Worm (Caenorhabditis elegans) whole organism, mixed stage, embryonic: Measurements from ENCODE around the gene btb-4.

Experiments
- M03D4.4 ChIP-seq: sonication (generic microtip); optimal IDR thresholded peaks from 2 replicates; lab custom pipeline; 2017; ENCODE audit warnings: mild to moderate bottlenecking, missing genetic modification characterization, missing compliant biosample characterization
- bed-3 ChIP-seq: fragments of 200-800 bp; sonication (Bioruptor generic); optimal IDR thresholded peaks from 3 replicates; lab custom pipeline; 2018; ENCODE audit warnings: mild to moderate bottlenecking, missing genetic modification characterization, moderate library complexity, missing compliant biosample characterization
- blmp-1 ChIP-seq: fragments of 150-350 bp; optimal IDR thresholded peaks from 2 replicates; lab custom pipeline; 2014; ENCODE audit warnings: missing biosample characterization, missing genetic modification characterization
- ceh-39 ChIP-seq: fragments of 150-350 bp; optimal IDR thresholded peaks from 2 replicates; lab custom pipeline; 2014; ENCODE audit warnings: missing biosample characterization, missing genetic modification characterization
- ceh-43 ChIP-seq: fragments of 200-800 bp; sonication (Bioruptor generic); optimal IDR thresholded peaks from 2 replicates; lab custom pipeline; 2018; ENCODE audit warnings: mild to moderate bottlenecking, missing genetic modification characterization, moderate library complexity, missing compliant biosample characterization
- ceh-83 ChIP-seq: fragments of 200-800 bp; sonication (Bioruptor generic); optimal IDR thresholded peaks from 2 replicates; lab custom pipeline; 2018; ENCODE audit warnings: mild to moderate bottlenecking, missing genetic modification characterization, missing compliant biosample characterization
- ces-1 ChIP-seq: fragments of 150-350 bp; optimal IDR thresholded peaks from 2 replicates; lab custom pipeline; 2014; ENCODE audit warnings: missing biosample characterization, missing genetic modification reagents, missing genetic modification characterization
- cnd-1 ChIP-seq: fragments of 200-800 bp; sonication (Bioruptor generic); optimal IDR thresholded peaks from 2 replicates; lab custom pipeline; 2018; ENCODE audit warnings: mild to moderate bottlenecking, missing genetic modification characterization, missing compliant biosample characterization
- elt-1 ChIP-seq: sonication (generic microtip); optimal IDR thresholded peaks from 2 replicates; lab custom pipeline; 2017; ENCODE audit warnings: missing genetic modification characterization, mild to moderate bottlenecking, missing compliant biosample characterization, antibody characterized with exemption, moderate library complexity, borderline replicate concordance; ENCODE audit not compliant: insufficient read depth
- elt-3 ChIP-seq: fragments of 150-350 bp; optimal IDR thresholded peaks from 2 replicates; lab custom pipeline; 2014; ENCODE audit warnings: missing biosample characterization, missing genetic modification characterization
- flh-1 ChIP-seq: fragments of 200-800 bp; sonication (Bioruptor generic); optimal IDR thresholded peaks from 2 replicates; lab custom pipeline; 2018; ENCODE audit warnings: mild to moderate bottlenecking, missing genetic modification characterization, moderate library complexity, missing compliant biosample characterization
- ham-2 ChIP-seq: fragments of 200-800 bp; sonication (Bioruptor generic); optimal IDR thresholded peaks from 2 replicates; lab custom pipeline; 2018; ENCODE audit warnings: mild to moderate bottlenecking, missing genetic modification characterization, missing compliant biosample characterization
- hlh-1 ChIP-seq: fragments of 150-350 bp; optimal IDR thresholded peaks from 2 replicates; lab custom pipeline; 2014; ENCODE audit warnings: missing biosample characterization, missing genetic modification reagents, missing genetic modification characterization
- lin-13 ChIP-seq: fragments of 150-350 bp; optimal IDR thresholded peaks from 2 replicates; lab custom pipeline; 2014; ENCODE audit warnings: missing biosample characterization, missing genetic modification characterization
- lin-32 ChIP-seq: fragments of 200-800 bp; sonication (Bioruptor generic); optimal IDR thresholded peaks from 2 replicates; lab custom pipeline; 2018; ENCODE audit warnings: mild to moderate bottlenecking, missing genetic modification characterization, missing compliant biosample characterization
- lsy-2 ChIP-seq: fragments of 150-350 bp; optimal IDR thresholded peaks from 2 replicates; lab custom pipeline; 2014; ENCODE audit warnings: missing biosample characterization, missing genetic modification characterization
- mab-5 ChIP-seq: fragments of 150-350 bp; optimal IDR thresholded peaks from 2 replicates; lab custom pipeline; 2014; ENCODE audit warnings: missing biosample characterization, missing genetic modification characterization
- mep-1 ChIP-seq: fragments of 150-350 bp; optimal IDR thresholded peaks from 2 replicates; lab custom pipeline; 2017; ENCODE audit warnings: missing biosample characterization, missing genetic modification reagents, missing genetic modification characterization, inconsistent platforms
- mls-2 ChIP-seq: sonication (generic microtip); optimal IDR thresholded peaks from 2 replicates; lab custom pipeline; 2016; ENCODE audit warnings: mild to moderate bottlenecking, missing genetic modification characterization, moderate library complexity, missing compliant biosample characterization
- nhr-12 ChIP-seq: fragments of 150-350 bp; optimal IDR thresholded peaks from 2 replicates; lab custom pipeline; 2014; ENCODE audit warnings: missing biosample characterization, missing genetic modification characterization
- nhr-2 ChIP-seq: fragments of 150-350 bp; optimal IDR thresholded peaks from 2 replicates; lab custom pipeline; 2014; ENCODE audit warnings: missing biosample characterization, missing genetic modification characterization
- nhr-237 ChIP-seq: fragments of 150-350 bp; optimal IDR thresholded peaks from 2 replicates; lab custom pipeline; 2014; ENCODE audit warnings: missing biosample characterization, missing genetic modification characterization
- nhr-76 ChIP-seq: sonication (generic microtip); optimal IDR thresholded peaks from 2 replicates; lab custom pipeline; 2017; ENCODE audit warnings: missing biosample characterization, missing genetic modification characterization
- pha-4 ChIP-seq: fragments of 150-350 bp; optimal IDR thresholded peaks from 2 replicates; lab custom pipeline; 2018; ENCODE audit warnings: missing biosample characterization, missing genetic modification reagents, missing genetic modification characterization
- sem-2 ChIP-seq: fragments of 200-800 bp; sonication (Bioruptor generic); optimal IDR thresholded peaks from 2 replicates; lab custom pipeline; 2018; ENCODE audit warnings: mild to moderate bottlenecking, missing genetic modification characterization, missing compliant biosample characterization
- snpc-4 ChIP-seq: fragments of 150-350 bp; optimal IDR thresholded peaks from 2 replicates; lab custom pipeline; 2014; ENCODE audit warnings: missing biosample characterization, missing genetic modification characterization
- tbx-8 ChIP-seq: fragments of 200-800 bp; sonication (Bioruptor generic); optimal IDR thresholded peaks from 2 replicates; lab custom pipeline; 2018; ENCODE audit warnings: mild to moderate bottlenecking, missing genetic modification characterization, moderate library complexity, missing compliant biosample characterization
- unc-120 ChIP-seq: sonication (generic microtip); optimal IDR thresholded peaks from 2 replicates; lab custom pipeline; 2017; ENCODE audit warnings: missing genetic modification characterization, missing compliant biosample characterization; ENCODE audit not compliant: poor library complexity, severe bottlenecking
- unc-39 ChIP-seq: fragments of 150-350 bp; optimal IDR thresholded peaks from 2 replicates; lab custom pipeline; 2014; ENCODE audit warnings: missing biosample characterization, missing genetic modification characterization
- unc-62 ChIP-seq: fragments of 150-350 bp; optimal IDR thresholded peaks from 2 replicates; lab custom pipeline; 2014; ENCODE audit warnings: missing biosample characterization, missing genetic modification reagents, missing genetic modification characterization
- zip-8 ChIP-seq: fragments of 150-350 bp; optimal IDR thresholded peaks from 2 replicates; lab custom pipeline; 2014; ENCODE audit warnings: missing biosample characterization, missing genetic modification characterization
- ztf-11 ChIP-seq: fragments of 150-350 bp; optimal IDR thresholded peaks from 2 replicates; lab custom pipeline; 2014; ENCODE audit warnings: missing biosample characterization, missing genetic modification characterization

btb-4 gene

DNA sequence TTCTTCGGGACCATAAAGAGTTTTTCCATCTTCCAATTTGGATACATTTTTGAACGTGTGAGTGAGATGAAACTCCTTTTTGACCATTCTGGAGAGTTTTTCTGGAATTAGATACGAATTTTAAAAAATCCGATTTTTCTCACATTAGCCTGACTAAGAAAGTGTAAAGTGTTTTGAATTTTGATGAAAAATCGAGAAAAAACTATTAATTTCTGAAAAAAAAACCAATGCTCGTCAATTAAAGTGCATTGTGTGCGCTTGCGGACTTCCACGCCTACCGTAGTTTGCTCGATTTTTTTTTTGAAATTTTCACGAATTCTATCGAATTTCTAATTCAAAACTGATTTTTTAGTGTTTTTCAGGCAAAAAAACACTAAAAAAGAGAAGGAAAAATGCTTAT is 3.4 kb upstream of the btb-4 start, which contains the start of gene bath-1:
Gene bath-1 (minus strand): TSS at position 101 of the 400 bp plus-strand sequence.
- TF ChIP-seq snpc-4 (tag; lab: Kevin White, UChicago) (no peak), lin-13 (tag; lab: Kevin White, UChicago) (no peak), nhr-237 (tag; lab: Kevin White, UChicago) (no peak), nhr-76 (tag; lab: Kevin White, UChicago) (no peak), sem-2 (GFP tag; lab: Kevin White, UChicago) (no peak), blmp-1 (tag; lab: Kevin White, UChicago) (no peak), ceh-39 (tag; lab: Kevin White, UChicago) (no peak), pha-4 (tag; lab: Kevin White, UChicago) (no peak), M03D4.4 (tag; lab: Kevin White, UChicago) (no peak), unc-62 (no peak)

DNA sequence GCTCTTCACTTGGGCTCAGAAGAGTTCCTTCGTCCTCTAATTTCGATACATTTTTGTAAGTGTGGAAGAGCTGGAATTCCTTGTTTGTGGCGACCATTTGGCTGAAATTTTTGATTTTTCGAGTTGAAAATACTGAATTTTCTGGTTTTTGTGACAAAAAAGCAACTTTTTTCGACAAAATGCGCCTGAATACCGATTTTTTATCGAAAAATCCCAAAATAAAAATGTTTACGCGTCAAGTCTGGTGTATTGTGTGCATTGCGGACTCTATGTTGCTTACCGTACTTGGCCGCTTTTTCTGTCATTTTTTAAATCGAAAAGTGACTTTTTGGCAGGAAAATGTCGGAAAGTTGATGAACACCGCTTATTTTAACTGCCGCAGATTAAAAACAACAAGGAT is 1.7 kb upstream of the btb-4 start, which contains the start of gene bath-3:
Gene bath-3 (minus strand): TSS at position 101 of the 400 bp plus-strand sequence.
- TF ChIP-seq ceh-39 (tag; lab: Kevin White, UChicago), result no peak
- TF ChIP-seq unc-62, result no peak
- no peak for TF ChIP-seq nhr-76 (tag; lab: Kevin White, UChicago)

DNA sequence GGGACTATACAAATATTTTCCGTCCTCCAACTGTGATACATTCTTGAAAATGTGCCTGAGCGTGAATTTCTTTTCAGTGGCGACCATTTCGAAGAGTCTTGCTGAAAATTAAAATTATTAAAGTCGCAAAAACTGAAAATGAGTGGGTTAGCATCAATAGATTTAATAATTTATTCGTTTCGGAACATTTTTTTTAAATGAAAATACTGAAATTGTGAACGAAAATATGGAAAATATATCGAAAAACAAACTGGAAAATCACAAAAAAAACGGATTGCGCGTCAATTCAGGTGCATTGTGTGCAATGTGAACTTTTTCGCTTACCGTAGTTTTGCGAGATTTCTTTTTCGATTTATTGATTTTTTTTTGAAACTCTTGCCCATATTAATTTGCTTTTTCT is 264 bp upstream of the btb-4 start, which contains the start of gene bath-5:
Gene bath-5 (minus strand): TSS at position 101 of the 400 bp plus-strand sequence.
- TF ChIP-seq bed-3 (GFP tag; lab: Kevin White, UChicago), result no peak
- TF ChIP-seq lin-13 (tag; lab: Kevin White, UChicago), result no peak
- TF ChIP-seq pha-4 (tag; lab: Kevin White, UChicago), result no peak
- TF ChIP-seq nhr-2 (tag; lab: Kevin White, UChicago), result no peak
- no peak for TF ChIP-seq sem-2 (GFP tag; lab: Kevin White, UChicago)
- TF ChIP-seq unc-120 (tag; lab: Kevin White, UChicago), result no peak
- no peak for TF ChIP-seq ces-1 (GFP tag; lab: Kevin White, UChicago)
- TF ChIP-seq ztf-11 (tag; lab: Kevin White, UChicago), result no peak
- no peak for TF ChIP-seq elt-1 (tag; lab: Kevin White, UChicago)
- TF ChIP-seq mls-2 (tag; lab: Kevin White, UChicago), result no peak
- no peak for TF ChIP-seq tbx-8 (GFP tag; lab: Kevin White, UChicago)
- no peak for TF ChIP-seq lsy-2 (tag; lab: Kevin White, UChicago)
- TF ChIP-seq ceh-43 (GFP tag; lab: Kevin White, UChicago), result no peak
- no peak for TF ChIP-seq cnd-1 (tag; lab: Kevin White, UChicago)
- TF ChIP-seq flh-1 (GFP tag; lab: Kevin White, UChicago), result no peak
- TF ChIP-seq mep-1 (tag; lab: Kevin White, UChicago), result no peak
- TF ChIP-seq lin-32 (GFP tag; lab: Kevin White, UChicago), result no peak

DNA sequence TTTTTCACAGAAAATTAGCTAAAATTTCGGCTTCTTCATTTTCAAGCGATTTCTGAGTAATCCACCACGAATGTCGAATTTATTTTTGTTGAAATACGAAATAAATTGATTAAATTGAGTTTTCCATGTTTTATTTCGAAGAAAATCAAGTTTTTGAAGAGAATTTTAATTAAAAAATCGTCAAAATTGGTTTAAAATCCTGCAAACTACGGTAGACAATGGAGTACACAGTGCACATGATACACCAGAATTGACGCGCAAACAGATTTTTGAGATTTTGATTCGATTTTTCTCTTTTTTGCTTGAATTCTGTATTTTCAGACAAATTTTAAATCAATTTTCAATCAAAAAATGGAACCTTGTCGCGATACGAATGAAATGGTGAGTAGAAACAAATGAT is 1.2 kb downstream of the btb-4 start, which contains the start of gene F59H6.14:
Gene F59H6.14 (plus strand): TSS at position 301 of the 400 bp plus-strand sequence.
- TF ChIP-seq ham-2, result no peak
- TF ChIP-seq pha-4 (tag; lab: Kevin White, UChicago), result no peak
- no peak for TF ChIP-seq bed-3 (GFP tag; lab: Kevin White, UChicago)
- TF ChIP-seq unc-120 (tag; lab: Kevin White, UChicago), result no peak
- no peak for TF ChIP-seq tbx-8 (GFP tag; lab: Kevin White, UChicago)
- TF ChIP-seq nhr-2 (tag; lab: Kevin White, UChicago), result no peak
- TF ChIP-seq ceh-39 (tag; lab: Kevin White, UChicago), result no peak
- no peak for TF ChIP-seq ceh-83 (GFP tag; lab: Kevin White, UChicago)
- no peak for TF ChIP-seq zip-8 (tag; lab: Kevin White, UChicago)

DNA sequence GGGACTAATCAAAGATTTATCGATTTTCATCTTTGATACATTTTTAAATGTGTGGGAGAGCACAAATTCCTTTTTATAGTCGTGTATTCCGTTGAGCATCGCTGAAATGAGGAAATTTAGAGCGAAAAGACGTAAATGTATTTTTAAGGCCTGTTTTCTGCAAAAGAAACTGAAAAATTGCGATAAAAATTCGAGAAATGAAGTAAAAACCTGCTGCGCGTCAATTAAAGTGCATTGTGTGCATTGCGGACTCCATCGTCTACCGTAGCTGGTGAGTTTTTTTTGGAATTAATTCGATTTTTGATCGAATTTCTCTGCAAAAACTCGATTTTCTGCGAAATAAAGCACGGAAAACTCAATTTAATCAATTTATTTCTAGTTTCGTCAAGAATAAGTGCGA is 7.2 kb downstream of the btb-4 start, which contains the start of gene bath-19:
Gene bath-19 (minus strand): TSS at position 101 of the 400 bp plus-strand sequence.
- TF ChIP-seq unc-62 (no peak), bed-3 (GFP tag; lab: Kevin White, UChicago) (no peak), lin-32 (GFP tag; lab: Kevin White, UChicago) (no peak), mep-1 (tag; lab: Kevin White, UChicago) (no peak), ceh-39 (tag; lab: Kevin White, UChicago) (no peak), lsy-2 (tag; lab: Kevin White, UChicago) (no peak), hlh-1 (tag; lab: Kevin White, UChicago) (no peak), unc-39 (no peak), ztf-11 (tag; lab: Kevin White, UChicago) (no peak), ceh-43 (GFP tag; lab: Kevin White, UChicago) (no peak), nhr-2 (tag; lab: Kevin White, UChicago) (no peak), mls-2 (tag; lab: Kevin White, UChicago) (no peak), elt-3 (tag; lab: Kevin White, UChicago) (no peak), mab-5 (tag; lab: Kevin White, UChicago) (no peak), nhr-237 (tag; lab: Kevin White, UChicago) (no peak), sem-2 (GFP tag; lab: Kevin White, UChicago) (no peak), M03D4.4 (tag; lab: Kevin White, UChicago) (no peak), nhr-12 (tag; lab: Kevin White, UChicago) (no peak), ceh-83 (GFP tag; lab: Kevin White, UChicago) (no peak)
